Fruit fly (Drosophila melanogaster) whole organism, embryonic: ENCODE measurements around the gene RpL13.

ENCODE experiments used
- C15 ChIP-seq: fragments of 200-800 bp; sonication (Bioruptor generic); IDR thresholded peaks from 3 replicates; pipeline ENCODE4 v1.3.6; 2022; ENCODE audit warnings: missing biosample characterization, missing genetic modification characterization
- CG10462 ChIP-seq: fragments of 200-800 bp; sonication (Bioruptor generic); optimal IDR thresholded peaks from 2 replicates; lab custom pipeline; 2016; ENCODE audit warnings: missing biosample characterization, missing genetic modification characterization
- CG14441 ChIP-seq: fragments of 200-800 bp; sonication (Bioruptor generic); IDR thresholded peaks from 2 replicates; pipeline ENCODE4 v1.3.6; 2022; ENCODE audit warnings: missing biosample characterization, missing genetic modification characterization
- CG1529 ChIP-seq: fragments of 200-800 bp; sonication (Bioruptor generic); optimal IDR thresholded peaks from 3 replicates; lab custom pipeline; 2018; ENCODE audit warnings: missing biosample characterization, missing genetic modification characterization
- CG17568 ChIP-seq: fragments of 200-800 bp; sonication (Bioruptor generic); optimal IDR thresholded peaks from 2 replicates; lab custom pipeline; 2018; ENCODE audit warnings: missing biosample characterization, mild to moderate bottlenecking, missing genetic modification characterization, moderate library complexity
- CG18764 ChIP-seq: fragments of 200-800 bp; sonication (Bioruptor generic); optimal IDR thresholded peaks from 3 replicates; lab custom pipeline; 2016; ENCODE audit warnings: missing biosample characterization, missing genetic modification characterization
- CG2199 ChIP-seq: fragments of 200-800 bp; sonication (Bioruptor generic); IDR thresholded peaks from 3 replicates; pipeline ENCODE4 v1.3.6; 2022; ENCODE audit warnings: missing biosample characterization, missing genetic modification characterization
- CG42726 ChIP-seq: fragments of 200-800 bp; sonication (Bioruptor generic); IDR thresholded peaks from 2 replicates; pipeline ENCODE4 v1.3.6; 2022; ENCODE audit warnings: missing biosample characterization, missing genetic modification characterization; ENCODE audit not compliant: partially characterized antibody
- CG4820 ChIP-seq: fragments of 200-800 bp; sonication (Bioruptor generic); optimal IDR thresholded peaks from 3 replicates; lab custom pipeline; 2016; ENCODE audit warnings: missing biosample characterization, missing genetic modification characterization
- CG6175 ChIP-seq: fragments of 200-800 bp; sonication (Bioruptor generic); IDR thresholded peaks from 3 replicates; pipeline ENCODE4 v1.3.6; 2022; ENCODE audit warnings: missing biosample characterization, missing genetic modification characterization
- CG6813 ChIP-seq: fragments of 200-800 bp; sonication (Bioruptor generic); optimal IDR thresholded peaks from 2 replicates; lab custom pipeline; 2017; ENCODE audit warnings: missing biosample characterization, missing genetic modification characterization, mild to moderate bottlenecking, moderate library complexity, missing genetic modification reagents
- CG8478 ChIP-seq: fragments of >200 bp; optimal IDR thresholded peaks from 2 replicates; lab custom pipeline; 2018
- CG8944 ChIP-seq: fragments of 200-800 bp; sonication (Bioruptor generic); optimal IDR thresholded peaks from 3 replicates; lab custom pipeline; 2016; ENCODE audit warnings: missing biosample characterization, missing genetic modification characterization
- Dip2 ChIP-seq: fragments of 200-800 bp; sonication (Bioruptor generic); IDR thresholded peaks from 2 replicates; pipeline ENCODE4 v1.3.6; 2022; ENCODE audit warnings: missing biosample characterization, missing genetic modification characterization
- Gsc ChIP-seq: fragments of 200-800 bp; sonication (Bioruptor generic); IDR thresholded peaks from 2 replicates; pipeline ENCODE4 v1.3.6; 2022; ENCODE audit warnings: missing biosample characterization, missing genetic modification characterization
- Gug ChIP-seq: fragments of 200-800 bp; sonication (Bioruptor generic); IDR thresholded peaks from 4 replicates; pipeline ENCODE4 v1.3.6; 2022; ENCODE audit warnings: missing biosample characterization, missing genetic modification characterization
- HmgZ ChIP-seq: fragments of 200-800 bp; sonication (Bioruptor generic); optimal IDR thresholded peaks from 2 replicates; lab custom pipeline; 2018; ENCODE audit warnings: missing biosample characterization, mild to moderate bottlenecking, missing genetic modification characterization
- Hr51 ChIP-seq, 2 experiments: fragments of 200-800 bp; sonication (Bioruptor generic); optimal IDR thresholded peaks; 2 replicates in 1 of 2; 3 replicates in 1 of 2; lab custom pipeline; 2016 to 2018; ENCODE audit warnings: missing biosample characterization in 2 of 2, missing genetic modification characterization in 2 of 2, mild to moderate bottlenecking in 1 of 2, moderate library complexity in 1 of 2
- NK7.1 ChIP-seq: fragments of 200-800 bp; sonication (Bioruptor generic); optimal IDR thresholded peaks from 3 replicates; lab custom pipeline; 2016; ENCODE audit warnings: missing biosample characterization, missing genetic modification characterization
- Rx ChIP-seq: fragments of 200-800 bp; sonication (Bioruptor generic); IDR thresholded peaks from 2 replicates; pipeline ENCODE4 v1.3.6; 2022; ENCODE audit warnings: missing biosample characterization, missing genetic modification characterization
- Xbp1 ChIP-seq: fragments of 200-800 bp; sonication (Bioruptor generic); optimal IDR thresholded peaks from 3 replicates; lab custom pipeline; 2016; ENCODE audit warnings: missing biosample characterization, mild to moderate bottlenecking, missing genetic modification characterization
- Xrp1 ChIP-seq: fragments of 200-800 bp; sonication (Bioruptor generic); IDR thresholded peaks from 2 replicates; pipeline ENCODE4 v1.3.6; 2022; ENCODE audit warnings: missing biosample characterization, missing genetic modification characterization
- ara ChIP-seq: fragments of 200-800 bp; sonication (Bioruptor generic); IDR thresholded peaks from 2 replicates; pipeline ENCODE4 v1.3.6; 2022; ENCODE audit warnings: missing biosample characterization, missing genetic modification characterization
- ash1 ChIP-seq: fragments of 200-800 bp; sonication (Bioruptor generic); optimal IDR thresholded peaks from 2 replicates; lab custom pipeline; 2018; ENCODE audit warnings: missing biosample characterization, mild to moderate bottlenecking, missing genetic modification characterization
- bowl ChIP-seq: fragments of 200-800 bp; sonication (Bioruptor generic); IDR thresholded peaks from 2 replicates; pipeline ENCODE4 v1.3.6; 2022; ENCODE audit warnings: missing biosample characterization, missing genetic modification characterization
- bsh ChIP-seq, 2 experiments: fragments of 200-800 bp; sonication (Bioruptor generic); optimal IDR thresholded peaks; 2 replicates each; lab custom pipeline; 2017 to 2018; ENCODE audit warnings: mild to moderate bottlenecking in 2 of 2, missing biosample characterization in 2 of 2, missing genetic modification characterization in 2 of 2, moderate library complexity in 1 of 2
- cwo ChIP-seq: fragments of 200-800 bp; sonication (Bioruptor generic); optimal IDR thresholded peaks from 3 replicates; lab custom pipeline; 2017; ENCODE audit warnings: missing biosample characterization, missing genetic modification characterization, mild to moderate bottlenecking, moderate library complexity, missing genetic modification reagents
- dati ChIP-seq: fragments of 200-800 bp; sonication (Bioruptor generic); IDR thresholded peaks from 2 replicates; pipeline ENCODE4 v1.3.6; 2022; ENCODE audit warnings: missing biosample characterization, missing genetic modification characterization
- ewg ChIP-seq: fragments of 200-800 bp; sonication (Bioruptor generic); optimal IDR thresholded peaks from 3 replicates; lab custom pipeline; 2017; ENCODE audit warnings: mild to moderate bottlenecking, missing biosample characterization, missing genetic modification reagents, missing genetic modification characterization
- fd102C ChIP-seq: fragments of 200-800 bp; sonication (Bioruptor generic); optimal IDR thresholded peaks from 2 replicates; lab custom pipeline; 2018; ENCODE audit warnings: missing biosample characterization, mild to moderate bottlenecking, missing genetic modification characterization, moderate library complexity
- fd3F ChIP-seq: fragments of 200-800 bp; sonication (Bioruptor generic); optimal IDR thresholded peaks from 2 replicates; lab custom pipeline; 2018; ENCODE audit warnings: missing biosample characterization, mild to moderate bottlenecking, missing genetic modification characterization, moderate library complexity
- fru ChIP-seq: fragments of >200 bp; optimal IDR thresholded peaks from 2 replicates; lab custom pipeline; 2017
- gem ChIP-seq: fragments of 200-800 bp; sonication (Bioruptor generic); optimal IDR thresholded peaks from 2 replicates; lab custom pipeline; 2019; ENCODE audit warnings: missing biosample characterization, mild to moderate bottlenecking, missing genetic modification characterization, moderate library complexity
- her ChIP-seq: fragments of 200-800 bp; sonication (Bioruptor generic); optimal IDR thresholded peaks from 2 replicates; lab custom pipeline; 2016; ENCODE audit warnings: missing biosample characterization, missing genetic modification characterization
- hth ChIP-seq: fragments of >200 bp; optimal IDR thresholded peaks from 2 replicates; lab custom pipeline; 2017; ENCODE audit warnings: inconsistent platforms
- jigr1 ChIP-seq: fragments of 200-800 bp; sonication (Bioruptor generic); IDR thresholded peaks from 3 replicates; pipeline ENCODE4 v1.3.6; 2022; ENCODE audit warnings: missing biosample characterization, missing genetic modification characterization
- kay ChIP-seq: fragments of 200-800 bp; sonication (Bioruptor generic); optimal IDR thresholded peaks from 2 replicates; lab custom pipeline; 2016; ENCODE audit warnings: missing biosample characterization, missing genetic modification characterization
- maf-S ChIP-seq: fragments of 200-800 bp; sonication (Bioruptor generic); optimal IDR thresholded peaks from 2 replicates; lab custom pipeline; 2016; ENCODE audit warnings: missing biosample characterization, missing genetic modification characterization
- oc ChIP-seq: fragments of 200-800 bp; sonication (Bioruptor generic); optimal IDR thresholded peaks from 2 replicates; lab custom pipeline; 2018; ENCODE audit warnings: missing biosample characterization, mild to moderate bottlenecking, missing genetic modification characterization, moderate library complexity
- phol ChIP-seq: fragments of 200-800 bp; sonication (Bioruptor generic); optimal IDR thresholded peaks from 3 replicates; lab custom pipeline; 2018; ENCODE audit warnings: missing biosample characterization, mild to moderate bottlenecking, missing genetic modification characterization, moderate library complexity
- prd ChIP-seq, 3 experiments: fragments of >200 bp in 2 of 3; fragments of 200-800 bp in 1 of 3; sonication (Bioruptor generic) in 1 of 3; optimal IDR thresholded peaks in 2 of 3; IDR thresholded peaks in 1 of 3; 2 replicates in 2 of 3; 3 replicates in 1 of 3; pipeline versions ENCODE4 v1.3.6 to Lab custom; 2017 to 2022; ENCODE audit warnings: missing biosample characterization in 1 of 3, missing genetic modification characterization in 1 of 3
- rib ChIP-seq: fragments of 200-800 bp; sonication (Bioruptor generic); IDR thresholded peaks from 2 replicates; pipeline ENCODE4 v1.3.6; 2022; ENCODE audit warnings: missing biosample characterization, missing genetic modification characterization
- run ChIP-seq: fragments of 200-800 bp; sonication (Bioruptor generic); optimal IDR thresholded peaks from 3 replicates; lab custom pipeline; 2018; ENCODE audit warnings: missing biosample characterization, mild to moderate bottlenecking, missing genetic modification characterization
- sc ChIP-seq, 3 experiments: fragments of >200 bp in 2 of 3; fragments of 200-800 bp in 1 of 3; sonication (Bioruptor generic) in 1 of 3; optimal IDR thresholded peaks; 2 replicates in 2 of 3; 3 replicates in 1 of 3; lab custom pipeline; 2017; ENCODE audit warnings: mild to moderate bottlenecking in 1 of 3, missing biosample characterization in 1 of 3, missing genetic modification characterization in 1 of 3, missing genetic modification reagents in 1 of 3
- shn ChIP-seq: fragments of 200-800 bp; sonication (Bioruptor generic); optimal IDR thresholded peaks from 3 replicates; lab custom pipeline; 2016; ENCODE audit warnings: missing biosample characterization, missing genetic modification characterization
- sima ChIP-seq: fragments of 200-800 bp; sonication (Bioruptor generic); optimal IDR thresholded peaks from 2 replicates; lab custom pipeline; 2016; ENCODE audit warnings: missing biosample characterization, missing genetic modification characterization
- ssp ChIP-seq: fragments of 200-800 bp; sonication (Bioruptor generic); IDR thresholded peaks from 2 replicates; pipeline ENCODE4 v1.3.6; 2022; ENCODE audit warnings: missing biosample characterization, missing genetic modification characterization
- tin ChIP-seq: fragments of 200-800 bp; sonication (Bioruptor generic); optimal IDR thresholded peaks from 3 replicates; lab custom pipeline; 2016; ENCODE audit warnings: missing biosample characterization, missing genetic modification characterization
- unc-4 ChIP-seq: fragments of 200-800 bp; sonication (Bioruptor generic); IDR thresholded peaks from 2 replicates; pipeline ENCODE4 v1.3.6; 2022; ENCODE audit warnings: missing biosample characterization, missing genetic modification characterization; ENCODE audit not compliant: partially characterized antibody
- wor ChIP-seq: fragments of 200-800 bp; sonication (Bioruptor generic); IDR thresholded peaks from 2 replicates; pipeline ENCODE4 v1.3.6; 2022; ENCODE audit warnings: missing biosample characterization, missing genetic modification characterization
- z ChIP-seq: fragments of 200-800 bp; sonication (Bioruptor generic); IDR thresholded peaks from 3 replicates; pipeline ENCODE4 v1.3.6; 2022; ENCODE audit warnings: missing biosample characterization, missing genetic modification characterization
- zfh1 ChIP-seq: fragments of 200-800 bp; sonication (Bioruptor generic); IDR thresholded peaks from 3 replicates; pipeline ENCODE4 v1.3.6; 2022; ENCODE audit warnings: missing biosample characterization, missing genetic modification characterization

Gene RpL13

dm6 chr2L:9963603-9964042 lies 3.5 kb upstream of the RpL13 start, which contains the start of gene CG5850 (continued):
- no peak for TF ChIP-seq unc-4 (GFP tag; lab: Robert Waterston, UW)
- TF ChIP-seq z = no peak
- TF ChIP-seq Dip2 (GFP tag; lab: Robert Waterston, UW) = no peak
- TF ChIP-seq kay (GFP tag; lab: Kevin White, UChicago) = no peak
- no peak for TF ChIP-seq CG8478 (lab: Kevin White, UChicago)
- TF ChIP-seq Xbp1 (GFP tag; lab: Kevin White, UChicago) = peak; percentile 5
- no peak for TF ChIP-seq her (GFP tag; lab: Kevin White, UChicago)
- no peak for TF ChIP-seq wor
- no peak for TF ChIP-seq HmgZ (tag; lab: Kevin White, UChicago)
- no peak for TF ChIP-seq CG4820
- no peak for TF ChIP-seq bsh (GFP tag; optimal IDR thresholded peaks at IDR 0.05; lab: Kevin White, UChicago)
- TF ChIP-seq zfh1 (GFP tag; lab: Robert Waterston, UW) = no peak
- no peak for TF ChIP-seq sima (GFP tag; lab: Kevin White, UChicago)
- no peak for TF ChIP-seq CG18764
- TF ChIP-seq Gug (GFP tag; lab: Robert Waterston, UW) = no peak
- no peak for TF ChIP-seq CG2199 (GFP tag; lab: Robert Waterston, UW)
- no peak for TF ChIP-seq jigr1 (GFP tag; lab: Robert Waterston, UW)
- TF ChIP-seq maf-S (GFP tag; lab: Kevin White, UChicago) = no peak
- no peak; the same call in 1 of the 2 replicates for TF ChIP-seq Xrp1 (GFP tag; lab: Robert Waterston, UW)
- TF ChIP-seq tin (GFP tag; lab: Kevin White, UChicago) = no peak
- TF ChIP-seq fru (lab: Kevin White, UChicago) = no peak
- TF ChIP-seq dati (GFP tag; lab: Robert Waterston, UW) = no peak
- no peak for TF ChIP-seq shn (GFP tag; lab: Kevin White, UChicago)
- no peak for TF ChIP-seq fd3F (GFP tag; lab: Kevin White, UChicago)
- no peak for TF ChIP-seq CG6813
- no peak for TF ChIP-seq run (tag; lab: Kevin White, UChicago)
- TF ChIP-seq rib (GFP tag; lab: Robert Waterston, UW) = no peak
- TF ChIP-seq ara = no peak
- TF ChIP-seq Hr51 (GFP tag; optimal IDR thresholded peaks at IDR 0.05; lab: Kevin White, UChicago) = peak in 1 of 2 experiments; percentile 7
- no peak for TF ChIP-seq CG42726
- no peak for TF ChIP-seq Gsc (GFP tag; lab: Robert Waterston, UW)
- no peak for TF ChIP-seq prd (optimal IDR thresholded peaks at IDR 0.05; lab: Kevin White, UChicago)
- TF ChIP-seq prd (GFP tag; IDR thresholded peaks at IDR 0.05; lab: Robert Waterston, UW) = no peak
- no peak for TF ChIP-seq CG14441 (GFP tag; lab: Robert Waterston, UW)
- no peak for TF ChIP-seq CG1529
- TF ChIP-seq fd102C (GFP tag; lab: Kevin White, UChicago) = no peak
- TF ChIP-seq cwo (GFP tag; lab: Kevin White, UChicago) = no peak
- TF ChIP-seq CG17568 (GFP tag; lab: Kevin White, UChicago) = no peak
- TF ChIP-seq ssp (GFP tag; lab: Robert Waterston, UW) = no peak
- peak; percentile 53 for TF ChIP-seq gem
- no peak for TF ChIP-seq CG8944 (GFP tag; lab: Kevin White, UChicago)
- TF ChIP-seq C15 = no peak
- no peak for TF ChIP-seq hth
- no peak for TF ChIP-seq NK7.1 (GFP tag; lab: Kevin White, UChicago)
- TF ChIP-seq oc (tag; lab: Kevin White, UChicago) = no peak
- TF ChIP-seq bowl (GFP tag; lab: Robert Waterston, UW) = no peak
- no peak for TF ChIP-seq ewg (GFP tag; lab: Kevin White, UChicago)
- TF ChIP-seq phol (tag; lab: Kevin White, UChicago) = peak; percentile 24
- TF ChIP-seq CG10462 (GFP tag; lab: Kevin White, UChicago) = no peak
- TF ChIP-seq sc (optimal IDR thresholded peaks at IDR 0.05; lab: Kevin White, UChicago) = no peak
- TF ChIP-seq sc (GFP tag; optimal IDR thresholded peaks at IDR 0.05; lab: Kevin White, UChicago) = no peak
- TF ChIP-seq ash1 (GFP tag; lab: Kevin White, UChicago) = no peak
- no peak for TF ChIP-seq CG6175 (GFP tag; lab: Robert Waterston, UW)
- no peak for TF ChIP-seq Rx (GFP tag; lab: Robert Waterston, UW)
